Fruit fly (Drosophila melanogaster): ENCODE results near the gene CG5282.

- TF ChIP-seq CG9948 (tag; optimal IDR thresholded peaks at IDR 0.05): no peak
- no peak for TF ChIP-seq D1 (tag; optimal IDR thresholded peaks at IDR 0.05)
Measured at dm6 chr3L:20448773-20449172, 22.9 kb upstream of the CG5282 start.
